Fruit fly (Drosophila melanogaster): Measurements from ENCODE around the gene RNaseX25.

DNA sequence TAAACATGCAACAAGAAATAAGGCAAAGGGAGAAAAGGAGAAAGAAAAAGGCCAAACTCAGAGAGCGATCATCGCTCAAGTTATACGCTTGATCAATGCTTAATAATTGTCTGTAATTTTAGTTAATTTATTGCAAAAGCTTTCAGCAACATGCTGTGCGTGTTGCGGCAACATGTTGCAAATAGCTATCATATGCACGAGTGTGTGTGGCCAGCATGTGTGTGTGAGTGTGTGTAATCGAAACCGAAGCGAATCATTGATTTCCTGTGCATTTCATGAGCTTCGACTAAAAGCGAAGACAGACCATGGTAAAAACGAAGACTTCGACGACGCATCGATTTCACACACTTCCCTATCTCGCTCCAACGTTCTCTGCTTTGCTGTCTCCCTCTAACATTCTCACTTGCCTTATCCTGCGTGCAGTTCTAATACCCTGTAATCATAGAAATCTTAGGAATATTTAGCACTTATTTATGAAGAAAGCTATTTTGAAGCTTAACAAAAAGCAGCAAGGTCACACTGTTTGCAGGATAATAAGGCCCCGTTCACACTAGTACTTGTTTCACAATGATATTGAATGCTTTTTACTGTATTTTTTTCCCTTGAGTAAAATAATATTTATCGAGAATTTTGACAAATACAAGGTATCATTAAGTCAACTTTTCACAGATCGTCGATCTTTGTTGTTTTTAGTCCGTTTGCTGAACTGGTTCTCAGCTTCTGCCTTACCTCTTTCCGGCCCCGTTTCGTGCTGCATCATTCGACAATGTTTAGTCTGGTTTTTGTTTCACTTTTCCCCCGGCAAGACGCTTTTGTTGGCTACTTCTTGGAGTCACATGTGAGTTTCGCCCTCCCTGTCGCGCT, 42.8 kb downstream of the RNaseX25 start:
- TF ChIP-seq ro (GFP tag; IDR thresholded peaks at IDR 0.05) = no peak
- no peak for TF ChIP-seq CG1647 (GFP tag; optimal IDR thresholded peaks at IDR 0.05)
- TF ChIP-seq amos (GFP tag; IDR thresholded peaks at IDR 0.05; ENCODE audit: partially characterized antibody) = no peak
- no peak for TF ChIP-seq CG14667 (GFP tag; IDR thresholded peaks at IDR 0.05)
- no peak for TF ChIP-seq Ptx1 (GFP tag; IDR thresholded peaks at IDR 0.05)
- TF ChIP-seq CG2129 (GFP tag; IDR thresholded peaks at IDR 0.05; ENCODE audit: partially characterized antibody) = no peak
- no peak for TF ChIP-seq rib (GFP tag; IDR thresholded peaks at IDR 0.05)
- no peak for TF ChIP-seq odd (GFP tag; optimal IDR thresholded peaks at IDR 0.05)
- TF ChIP-seq Sox102F (GFP tag; optimal IDR thresholded peaks at IDR 0.05) = no peak
- no peak for TF ChIP-seq B-H1 (GFP tag; IDR thresholded peaks at IDR 0.05)

Data from whole organism, embryonic.